Fruit fly (Drosophila melanogaster): Measurements from ENCODE around the gene CG3246.

The CG3246 gene

dm6 chr2L:3478034-3478880, 16.5 kb upstream of the CG3246 start, which contains the start of gene Thor (continued):
- peak; percentile 13 for TF ChIP-seq CG4820 (GFP tag; optimal IDR thresholded peaks at IDR 0.05)
- no peak for TF ChIP-seq ind (GFP tag; optimal IDR thresholded peaks at IDR 0.05)
- no peak for TF ChIP-seq Dip2 (GFP tag; IDR thresholded peaks at IDR 0.05)
- peak; percentile 17 for TF ChIP-seq gem (tag; optimal IDR thresholded peaks at IDR 0.05)
- no peak for TF ChIP-seq Doc2 (GFP tag; IDR thresholded peaks at IDR 0.05)
- peak; percentile 52 for TF ChIP-seq Mes4 (GFP tag; optimal IDR thresholded peaks at IDR 0.05)
- TF ChIP-seq h (optimal IDR thresholded peaks at IDR 0.05): no peak
- 0 out of 2 replicates have a peak, but pooled peaks have one; percentile 63 for TF ChIP-seq sens-2 (GFP tag; IDR thresholded peaks at IDR 0.05)
- peak; percentile 71 for TF ChIP-seq Nf-YC (tag; optimal IDR thresholded peaks at IDR 0.05)
- TF ChIP-seq Blimp-1 (GFP tag; optimal IDR thresholded peaks at IDR 0.05): peak; percentile 58
- TF ChIP-seq eve (GFP tag; optimal IDR thresholded peaks at IDR 0.05): no peak
- no peak for TF ChIP-seq Aef1 (GFP tag; IDR thresholded peaks at IDR 0.05)
- peak; percentile 46 for TF ChIP-seq CG13775 (GFP tag; optimal IDR thresholded peaks at IDR 0.05)
- TF ChIP-seq CG4707 (GFP tag; optimal IDR thresholded peaks at IDR 0.05): peak; percentile 44
- peak; percentile 97 for TF ChIP-seq Med (GFP tag)
- peak; percentile 50 for TF ChIP-seq zfh2 (GFP tag; optimal IDR thresholded peaks at IDR 0.05)
- TF ChIP-seq tx (GFP tag; optimal IDR thresholded peaks at IDR 0.05): peak; percentile 2
- peak; percentile 30; the same call in 1 of the 3 replicates for TF ChIP-seq H15 (GFP tag; IDR thresholded peaks at IDR 0.05)
- TF ChIP-seq tap (tag; optimal IDR thresholded peaks at IDR 0.05): peak; percentile 50
- TF ChIP-seq pb (GFP tag; optimal IDR thresholded peaks at IDR 0.05): peak; percentile 75
- no peak; the same call in 1 of the 2 replicates for TF ChIP-seq CG6272 (GFP tag; IDR thresholded peaks at IDR 0.05)
- no peak for TF ChIP-seq pita (GFP tag; optimal IDR thresholded peaks at IDR 0.05)
- no peak for TF ChIP-seq cato (GFP tag; optimal IDR thresholded peaks at IDR 0.05; ENCODE audit: borderline replicate concordance)
- peak; percentile 31 for TF ChIP-seq CG13123 (GFP tag; optimal IDR thresholded peaks at IDR 0.05)
- peak; percentile 66 for TF ChIP-seq Asciz (GFP tag; optimal IDR thresholded peaks at IDR 0.05)
- TF ChIP-seq CG8478 (optimal IDR thresholded peaks at IDR 0.05): no peak
- peak; percentile 40 for TF ChIP-seq CG4424 (GFP tag; optimal IDR thresholded peaks at IDR 0.05)
- TF ChIP-seq chn (GFP tag; optimal IDR thresholded peaks at IDR 0.05): peak; percentile 64
- TF ChIP-seq CG6791 (GFP tag; IDR thresholded peaks at IDR 0.05; ENCODE audit: partially characterized antibody): peak; percentile 70; the same call in 2 of the 3 replicates
- peak; percentile 44 for TF ChIP-seq bigmax (GFP tag; optimal IDR thresholded peaks at IDR 0.05)
- TF ChIP-seq CG5953 (GFP tag; IDR thresholded peaks at IDR 0.05): peak; percentile 86
- no peak for TF ChIP-seq br (optimal IDR thresholded peaks at IDR 0.05)
- TF ChIP-seq ac (GFP tag; optimal IDR thresholded peaks at IDR 0.05): peak; percentile 56
- TF ChIP-seq nom (GFP tag; optimal IDR thresholded peaks at IDR 0.05): peak; percentile 68
- TF ChIP-seq D (optimal IDR thresholded peaks at IDR 0.05): peak; percentile 57
- peak; percentile 3 for TF ChIP-seq D (GFP tag; optimal IDR thresholded peaks at IDR 0.05)
- peak; percentile 69 for TF ChIP-seq CG1647 (GFP tag; optimal IDR thresholded peaks at IDR 0.05)
- TF ChIP-seq pan (optimal IDR thresholded peaks at IDR 0.05): no peak
- peak in 1 of 2 experiments; percentile 57 for TF ChIP-seq pan (GFP tag; optimal IDR thresholded peaks at IDR 0.05 in 1 of 2, IDR thresholded peaks at IDR 0.05 in 1 of 2)
- TF ChIP-seq CG12236 (GFP tag; optimal IDR thresholded peaks at IDR 0.05): peak; percentile 46
- no peak for TF ChIP-seq fru (optimal IDR thresholded peaks at IDR 0.05)
- TF ChIP-seq esg (GFP tag; conservative IDR thresholded peaks at IDR 0.05): no peak
- no peak for TF ChIP-seq nerfin-2 (GFP tag; IDR thresholded peaks at IDR 0.05; ENCODE audit: partially characterized antibody)
- TF ChIP-seq Atf6 (GFP tag; IDR thresholded peaks at IDR 0.05): peak; percentile 79
- TF ChIP-seq CG12391 (tag; optimal IDR thresholded peaks at IDR 0.05): peak; percentile 33
- peak; percentile 45 for TF ChIP-seq sisA (GFP tag; IDR thresholded peaks at IDR 0.05)
- TF ChIP-seq CG12155 (GFP tag; optimal IDR thresholded peaks at IDR 0.05): peak; percentile 24
- peak; percentile 33; the same call in 1 of the 2 replicates for TF ChIP-seq lmd (GFP tag; IDR thresholded peaks at IDR 0.05)
- peak; percentile 82 for TF ChIP-seq B-H2 (GFP tag; optimal IDR thresholded peaks at IDR 0.05)
- TF ChIP-seq Abd-B (GFP tag; optimal IDR thresholded peaks at IDR 0.05): no peak
- TF ChIP-seq CG11093 (GFP tag; IDR thresholded peaks at IDR 0.05): no peak; the same call in 2 of the 3 replicates
